Worm (Caenorhabditis elegans) whole organism, young adult: ENCODE data around the gene C01G6.3.

Experiments
- B0019.2 ChIP-seq: fragments of 200-800 bp; sonication (Bioruptor generic); conservative IDR thresholded peaks from 2 replicates; pipeline ENCODE4 v1.3.6; 2022; ENCODE audit warnings: missing genetic modification reagents, missing genetic modification characterization, missing compliant biosample characterization
- B0261.1 ChIP-seq: sonication (generic microtip); optimal IDR thresholded peaks from 2 replicates; lab custom pipeline; 2016; ENCODE audit warnings: mild to moderate bottlenecking, missing genetic modification characterization, moderate library complexity, missing compliant biosample characterization
- C06A6.2 ChIP-seq: fragments of 200-800 bp; sonication (Bioruptor generic); conservative IDR thresholded peaks from 2 replicates; pipeline ENCODE4 v1.3.6; 2022; ENCODE audit warnings: missing genetic modification characterization, missing compliant biosample characterization
- F22D6.2 ChIP-seq: sonication (generic microtip); optimal IDR thresholded peaks from 2 replicates; lab custom pipeline; 2016; ENCODE audit warnings: mild to moderate bottlenecking, missing genetic modification characterization, missing compliant biosample characterization
- F33H1.4 ChIP-seq: fragments of 200-800 bp; sonication (Bioruptor generic); IDR thresholded peaks from 2 replicates; pipeline ENCODE4 v1.3.6; 2022; ENCODE audit warnings: missing genetic modification reagents, missing genetic modification characterization, missing compliant biosample characterization
- F37B4.10 ChIP-seq: fragments of 200-800 bp; sonication (Bioruptor generic); IDR thresholded peaks from 2 replicates; pipeline ENCODE4 v1.3.6; 2022; ENCODE audit warnings: missing genetic modification characterization, missing compliant biosample characterization
- F39B2.1 ChIP-seq: fragments of 200-800 bp; sonication (Bioruptor generic); IDR thresholded peaks from 2 replicates; pipeline ENCODE4 v1.3.6; 2022; ENCODE audit warnings: missing genetic modification reagents, missing genetic modification characterization, missing compliant biosample characterization
- K11D2.4 ChIP-seq: fragments of 200-800 bp; sonication (Bioruptor generic); IDR thresholded peaks from 2 replicates; pipeline ENCODE4 v1.3.6; 2022; ENCODE audit warnings: missing genetic modification reagents, missing genetic modification characterization, missing compliant biosample characterization
- K12H6.12 ChIP-seq: fragments of 200-800 bp; sonication (Bioruptor generic); optimal IDR thresholded peaks from 2 replicates; lab custom pipeline; 2018; ENCODE audit warnings: mild to moderate bottlenecking, missing genetic modification characterization, missing compliant biosample characterization
- T07F8.4 ChIP-seq: sonication (generic microtip); optimal IDR thresholded peaks from 2 replicates; lab custom pipeline; 2016; ENCODE audit warnings: mild to moderate bottlenecking, missing genetic modification characterization, moderate library complexity, missing compliant biosample characterization
- akir-1 ChIP-seq: fragments of 200-800 bp; sonication (Bioruptor generic); optimal IDR thresholded peaks from 2 replicates; lab custom pipeline; 2018; ENCODE audit warnings: mild to moderate bottlenecking, missing genetic modification characterization, moderate library complexity, missing compliant biosample characterization
- ama-1 ChIP-seq, 3 experiments: fragments of 150-350 bp in 1 of 3; sonication (generic microtip) in 2 of 3; optimal IDR thresholded peaks; 2 replicates each; lab custom pipeline; 2014 to 2018; ENCODE audit warnings: missing biosample characterization in 2 of 3, missing genetic modification characterization in 2 of 3, missing genetic modification reagents in 2 of 3
- atf-7 ChIP-seq: sonication (generic microtip); optimal IDR thresholded peaks from 2 replicates; lab custom pipeline; 2017; ENCODE audit warnings: mild to moderate bottlenecking, missing genetic modification characterization, missing compliant biosample characterization
- attf-5 ChIP-seq: fragments of 200-800 bp; sonication (Bioruptor generic); optimal IDR thresholded peaks from 2 replicates; lab custom pipeline; 2018; ENCODE audit warnings: mild to moderate bottlenecking, missing genetic modification characterization, missing compliant biosample characterization
- bed-2 ChIP-seq: fragments of 200-800 bp; sonication (Bioruptor generic); IDR thresholded peaks from 2 replicates; pipeline ENCODE4 v1.3.6; 2022; ENCODE audit warnings: missing genetic modification reagents, missing genetic modification characterization, missing compliant biosample characterization
- ceh-100 ChIP-seq: fragments of 200-800 bp; sonication (Bioruptor generic); IDR thresholded peaks from 2 replicates; pipeline ENCODE4 v1.3.6; 2022; ENCODE audit warnings: missing genetic modification reagents, missing genetic modification characterization, missing compliant biosample characterization
- dpl-1 ChIP-seq: fragments of 150-350 bp; optimal IDR thresholded peaks from 2 replicates; lab custom pipeline; 2014; ENCODE audit warnings: missing biosample characterization, missing genetic modification reagents, missing genetic modification characterization
- egl-18 ChIP-seq: fragments of 200-800 bp; sonication (Bioruptor generic); IDR thresholded peaks from 2 replicates; pipeline ENCODE4 v1.3.6; 2022; ENCODE audit warnings: missing genetic modification reagents, missing genetic modification characterization, missing compliant biosample characterization
- ekl-4 ChIP-seq: fragments of 200-800 bp; sonication (Bioruptor generic); IDR thresholded peaks from 2 replicates; pipeline ENCODE4 v1.3.6; 2022; ENCODE audit warnings: missing genetic modification reagents, missing genetic modification characterization, missing compliant biosample characterization
- gei-17 ChIP-seq: fragments of 200-800 bp; sonication (Bioruptor generic); optimal IDR thresholded peaks from 2 replicates; lab custom pipeline; 2018; ENCODE audit warnings: mild to moderate bottlenecking, missing genetic modification characterization, missing compliant biosample characterization
- hlh-26 ChIP-seq: fragments of 200-800 bp; sonication (Bioruptor generic); conservative IDR thresholded peaks from 2 replicates; pipeline ENCODE4 v1.3.6; 2022; ENCODE audit warnings: missing genetic modification reagents, missing genetic modification characterization, missing compliant biosample characterization
- hmg-20 ChIP-seq: fragments of 200-800 bp; sonication (Bioruptor generic); IDR thresholded peaks from 2 replicates; pipeline ENCODE4 v1.3.6; 2022; ENCODE audit warnings: missing genetic modification reagents, missing genetic modification characterization, missing compliant biosample characterization
- let-526 ChIP-seq: fragments of 200-800 bp; sonication (Bioruptor generic); IDR thresholded peaks from 2 replicates; pipeline ENCODE4 v1.3.6; 2022; ENCODE audit warnings: missing genetic modification reagents, missing genetic modification characterization, missing compliant biosample characterization
- lin-26 ChIP-seq: fragments of 200-800 bp; sonication (Bioruptor generic); IDR thresholded peaks from 2 replicates; pipeline ENCODE4 v1.3.6; 2022; ENCODE audit warnings: missing genetic modification reagents, missing genetic modification characterization, missing compliant biosample characterization
- lsl-1 ChIP-seq: fragments of 200-800 bp; sonication (Bioruptor generic); optimal IDR thresholded peaks from 2 replicates; lab custom pipeline; 2018; ENCODE audit warnings: mild to moderate bottlenecking, missing genetic modification characterization, moderate library complexity, missing compliant biosample characterization
- mcd-1 ChIP-seq: fragments of 200-800 bp; sonication (Bioruptor generic); IDR thresholded peaks from 2 replicates; pipeline ENCODE4 v1.3.6; 2022; ENCODE audit warnings: missing genetic modification reagents, missing genetic modification characterization, missing compliant biosample characterization
- mxl-1 ChIP-seq: sonication (generic microtip); optimal IDR thresholded peaks from 2 replicates; lab custom pipeline; 2016; ENCODE audit warnings: missing genetic modification characterization, missing compliant biosample characterization
- nfya-1 ChIP-seq: sonication (generic microtip); optimal IDR thresholded peaks from 2 replicates; lab custom pipeline; 2017; ENCODE audit warnings: antibody characterized with exemption, missing compliant biosample characterization, missing genetic modification characterization, borderline replicate concordance; ENCODE audit not compliant: insufficient read depth
- nfya-2 ChIP-seq: fragments of 200-800 bp; sonication (Bioruptor generic); IDR thresholded peaks from 2 replicates; pipeline ENCODE4 v1.3.6; 2022; ENCODE audit warnings: missing genetic modification reagents, missing genetic modification characterization, missing compliant biosample characterization
- nhr-179 ChIP-seq: sonication (generic microtip); optimal IDR thresholded peaks from 2 replicates; lab custom pipeline; 2016; ENCODE audit warnings: mild to moderate bottlenecking, missing genetic modification characterization, missing compliant biosample characterization
- nhr-27 ChIP-seq: fragments of 200-800 bp; sonication (Bioruptor generic); optimal IDR thresholded peaks from 2 replicates; lab custom pipeline; 2018; ENCODE audit warnings: mild to moderate bottlenecking, missing genetic modification characterization, moderate library complexity, missing compliant biosample characterization
- nhr-80 ChIP-seq: sonication (generic microtip); optimal IDR thresholded peaks from 2 replicates; lab custom pipeline; 2016; ENCODE audit warnings: missing genetic modification characterization, missing compliant biosample characterization
- nhr-90 ChIP-seq: sonication (generic microtip); optimal IDR thresholded peaks from 2 replicates; lab custom pipeline; 2016; ENCODE audit warnings: missing genotype, mild to moderate bottlenecking, missing genetic modification characterization, missing compliant biosample characterization
- pbrm-1 ChIP-seq: fragments of 200-800 bp; sonication (Bioruptor generic); IDR thresholded peaks from 2 replicates; pipeline ENCODE4 v1.3.6; 2022; ENCODE audit warnings: missing genetic modification reagents, missing genetic modification characterization, missing compliant biosample characterization
- rcor-1 ChIP-seq: fragments of 200-800 bp; sonication (Bioruptor generic); IDR thresholded peaks from 2 replicates; pipeline ENCODE4 v1.3.6; 2022; ENCODE audit warnings: missing genetic modification reagents, missing genetic modification characterization, missing compliant biosample characterization
- rec-8 ChIP-seq, 2 experiments: sonication (generic microtip); optimal IDR thresholded peaks; 2 replicates each; lab custom pipeline; 2016; ENCODE audit warnings: mild to moderate bottlenecking in 2 of 2, missing genetic modification characterization in 2 of 2, missing genetic modification reagents in 2 of 2, missing genotype in 2 of 2, missing biosample characterization in 1 of 2, missing compliant biosample characterization in 1 of 2, moderate library complexity in 1 of 2
- repo-1 ChIP-seq: sonication (generic microtip); optimal IDR thresholded peaks from 2 replicates; lab custom pipeline; 2017; ENCODE audit warnings: mild to moderate bottlenecking, missing genetic modification characterization, missing compliant biosample characterization
- rpc-1 ChIP-seq, 2 experiments: fragments of 150-350 bp in 1 of 2; sonication (generic microtip) in 1 of 2; optimal IDR thresholded peaks; 2 replicates each; lab custom pipeline; 2014 to 2018; ENCODE audit warnings: missing biosample characterization in 1 of 2, missing genetic modification characterization in 1 of 2, missing genetic modification reagents in 1 of 2, missing genotype in 1 of 2
- sea-2 ChIP-seq: fragments of 200-800 bp; sonication (Bioruptor generic); IDR thresholded peaks from 2 replicates; pipeline ENCODE4 v1.3.6; 2022; ENCODE audit warnings: missing genetic modification characterization, missing compliant biosample characterization
- snpc-3.4 ChIP-seq: sonication (generic microtip); optimal IDR thresholded peaks from 2 replicates; lab custom pipeline; 2017; ENCODE audit warnings: missing genetic modification characterization, mild to moderate bottlenecking, missing compliant biosample characterization, antibody characterized with exemption, moderate library complexity, missing genotype, missing genetic modification reagents
- somi-1 ChIP-seq: fragments of 200-800 bp; sonication (Bioruptor generic); optimal IDR thresholded peaks from 2 replicates; lab custom pipeline; 2018; ENCODE audit warnings: mild to moderate bottlenecking, missing genetic modification characterization, missing compliant biosample characterization
- tbp1 ChIP-seq: fragments of 200-800 bp; sonication (Bioruptor generic); optimal IDR thresholded peaks from 2 replicates; lab custom pipeline; 2018; ENCODE audit warnings: mild to moderate bottlenecking, missing genetic modification characterization, missing compliant biosample characterization
- unc-130 ChIP-seq: sonication (generic microtip); optimal IDR thresholded peaks from 2 replicates; lab custom pipeline; 2016; ENCODE audit warnings: missing genetic modification reagents, missing genetic modification characterization, missing compliant biosample characterization
- zim-3 ChIP-seq: sonication (generic microtip); optimal IDR thresholded peaks from 2 replicates; lab custom pipeline; 2017; ENCODE audit warnings: mild to moderate bottlenecking, missing genetic modification characterization, moderate library complexity, missing compliant biosample characterization
- ztf-25 ChIP-seq: fragments of 200-800 bp; sonication (Bioruptor generic); IDR thresholded peaks from 2 replicates; pipeline ENCODE4 v1.3.6; 2022; ENCODE audit warnings: missing genetic modification reagents, missing genetic modification characterization, missing compliant biosample characterization

C01G6.3 gene

DNA sequence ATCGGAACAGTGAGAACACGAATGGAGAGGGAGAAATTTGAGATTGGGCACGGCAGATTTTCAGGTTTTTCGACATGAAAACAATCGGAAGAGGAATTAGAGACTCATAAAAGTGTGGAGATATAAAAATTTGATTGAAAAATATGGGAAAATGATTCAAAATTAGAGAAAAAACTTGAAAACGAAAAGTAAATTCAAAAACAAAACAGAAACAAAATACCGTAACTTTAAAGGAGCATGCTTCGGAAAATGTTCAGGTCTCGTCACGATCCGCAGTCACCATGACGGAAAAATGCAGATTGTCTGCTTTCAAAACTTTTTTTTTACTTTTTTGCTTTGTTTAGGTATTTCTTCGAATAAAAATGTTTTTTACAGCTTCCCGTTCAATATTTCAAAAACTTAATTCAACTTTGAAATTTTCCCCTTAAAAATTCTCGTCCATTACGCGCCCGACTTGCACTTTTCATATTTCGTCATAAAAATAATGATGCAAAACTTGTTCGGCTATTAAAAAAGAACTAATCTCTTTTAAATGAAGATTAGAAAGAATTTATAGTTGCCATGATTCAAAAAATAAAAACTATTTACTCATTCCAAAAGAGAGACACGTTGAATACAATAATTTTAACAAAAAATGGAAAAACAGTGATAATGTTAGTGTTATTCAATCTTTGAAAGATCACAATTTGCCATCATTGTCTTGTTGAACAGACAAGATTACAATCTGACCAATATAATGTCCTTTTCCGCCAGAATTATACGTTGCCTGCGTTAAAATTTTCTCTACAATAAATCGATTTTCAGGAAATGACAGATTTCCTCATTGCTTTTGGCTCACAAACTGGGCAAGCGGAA is 15.7 kb downstream of the C01G6.3 start, which contains the start of gene mtrr-1 (continued):
- no peak for TF ChIP-seq somi-1 (GFP tag; lab: Kevin White, UChicago)
- peak; percentile 17; the same call in 1 of the 2 replicates for TF ChIP-seq mcd-1 (GFP tag; lab: Robert Waterston, UW)
- TF ChIP-seq tbp1: peak; percentile 18
- no peak for TF ChIP-seq F22D6.2
- no peak for TF ChIP-seq ceh-100 (GFP tag; lab: Robert Waterston, UW)
- no peak for TF ChIP-seq B0019.2
- TF ChIP-seq hlh-26: no peak
- no peak for TF ChIP-seq dpl-1 (GFP tag; lab: Kevin White, UChicago)
- no peak for TF ChIP-seq let-526 (GFP tag; lab: Robert Waterston, UW)
- no peak for TF ChIP-seq gei-17
- no peak for TF ChIP-seq rec-8 (tag; optimal IDR thresholded peaks at IDR 0.05; lab: Kevin White, UChicago)
- TF ChIP-seq ama-1 (optimal IDR thresholded peaks at IDR 0.05; lab: Kevin White, UChicago): peak; percentile 90
- TF ChIP-seq ama-1 (GFP tag; optimal IDR thresholded peaks at IDR 0.05; lab: Kevin White, UChicago): peak in 1 of 2 experiments; percentile 21
- no peak for TF ChIP-seq nfya-1 (tag; lab: Kevin White, UChicago)
- TF ChIP-seq F37B4.10: no peak
- no peak for TF ChIP-seq F39B2.1
- TF ChIP-seq lsl-1 (GFP tag; lab: Kevin White, UChicago): peak; percentile 85
- no peak for TF ChIP-seq T07F8.4 (tag; lab: Kevin White, UChicago)
- no peak for TF ChIP-seq nhr-80
- TF ChIP-seq bed-2 (GFP tag; lab: Robert Waterston, UW): no peak
- TF ChIP-seq B0261.1: no peak
- TF ChIP-seq mxl-1: no peak
- no peak for TF ChIP-seq C06A6.2 (GFP tag; lab: Robert Waterston, UW)
- TF ChIP-seq rpc-1 (optimal IDR thresholded peaks at IDR 0.05; lab: Kevin White, UChicago): no peak
- no peak for TF ChIP-seq rpc-1 (tag; optimal IDR thresholded peaks at IDR 0.05; lab: Kevin White, UChicago)
- no peak for TF ChIP-seq ztf-25 (GFP tag; lab: Robert Waterston, UW)
- TF ChIP-seq nhr-179: no peak
- no peak for TF ChIP-seq pbrm-1 (GFP tag; lab: Robert Waterston, UW)
- TF ChIP-seq unc-130 (GFP tag; lab: Kevin White, UChicago): no peak
- no peak for TF ChIP-seq attf-5 (GFP tag; lab: Kevin White, UChicago)
- TF ChIP-seq egl-18 (GFP tag; lab: Robert Waterston, UW): no peak
- 0 out of 2 replicates have a peak, but pooled peaks have one; percentile 18 for TF ChIP-seq ekl-4 (GFP tag; lab: Robert Waterston, UW)
- no peak for TF ChIP-seq zim-3
- no peak for TF ChIP-seq hmg-20 (GFP tag; lab: Robert Waterston, UW)
- no peak for TF ChIP-seq atf-7 (tag; lab: Kevin White, UChicago)
- TF ChIP-seq F33H1.4 (GFP tag; lab: Robert Waterston, UW): peak; percentile 91
- no peak for TF ChIP-seq K11D2.4
- peak; percentile 49 for TF ChIP-seq lin-26 (GFP tag; lab: Robert Waterston, UW)
- no peak for TF ChIP-seq rcor-1 (GFP tag; lab: Robert Waterston, UW)
- TF ChIP-seq nhr-90: no peak
- no peak for TF ChIP-seq nhr-27 (tag; lab: Kevin White, UChicago)
- no peak for TF ChIP-seq nfya-2 (GFP tag; lab: Robert Waterston, UW)
- no peak for TF ChIP-seq K12H6.12
- TF ChIP-seq repo-1 (tag; lab: Kevin White, UChicago): no peak
- no peak for TF ChIP-seq akir-1 (GFP tag; lab: Kevin White, UChicago)
- TF ChIP-seq snpc-3.4 (tag; lab: Kevin White, UChicago): no peak
- no peak for TF ChIP-seq sea-2 (GFP tag; lab: Robert Waterston, UW)
- TF ChIP-seq, all 124 proteins: peak for 24
